Worm (Caenorhabditis elegans): Measurements from ENCODE around the gene K09F6.11.

K09F6.11 gene

DNA sequence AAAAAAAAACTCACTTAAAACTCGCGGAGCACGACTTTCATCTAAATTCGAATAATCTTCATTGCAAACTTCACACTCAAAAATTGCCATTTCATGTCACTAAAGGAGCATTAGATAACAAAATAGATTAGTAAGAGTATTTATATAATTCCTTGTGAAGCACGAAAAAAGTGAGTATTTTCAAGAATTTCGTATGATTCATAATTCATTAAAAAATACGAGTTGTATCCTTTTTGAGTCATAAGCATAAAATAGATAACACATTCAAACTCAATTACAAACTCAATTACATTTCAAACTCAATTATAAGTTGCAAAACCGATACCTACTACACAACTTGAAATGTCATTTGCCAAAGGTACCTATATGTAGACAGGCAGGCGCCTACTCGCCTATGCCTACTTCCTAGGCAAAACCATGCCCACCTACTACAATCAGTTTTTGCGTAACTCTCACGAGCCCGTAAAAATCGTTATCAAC lies 49.1 kb downstream of the K09F6.11 start, which contains the start of the genes ZK1240.8 and ZK1240.1:
ZK1240.8 (minus strand) TSS at position 101 of the 480 bp plus-strand sequence.
ZK1240.1 (plus strand) TSS at position 430 of the 480 bp plus-strand sequence.
- no peak for TF ChIP-seq T26A8.4 (GFP tag; IDR thresholded peaks at IDR 0.05)
- TF ChIP-seq lsy-2 (tag; optimal IDR thresholded peaks at IDR 0.05): no peak
- TF ChIP-seq cey-2 (tag; optimal IDR thresholded peaks at IDR 0.05; ENCODE audit: borderline replicate concordance, insufficient read depth): no peak
- TF ChIP-seq nhr-28 (tag; optimal IDR thresholded peaks at IDR 0.05): peak; percentile 3
- TF ChIP-seq unc-62 (GFP tag; optimal IDR thresholded peaks at IDR 0.05 in 1 of 2): peak in 1 of 2 experiments; percentile 86
- no peak for TF ChIP-seq unc-62 (tag; optimal IDR thresholded peaks at IDR 0.05)
- no peak for TF ChIP-seq ZK337.2 (GFP tag; IDR thresholded peaks at IDR 0.05)
- TF ChIP-seq Y75B8A.6 (GFP tag; IDR thresholded peaks at IDR 0.05): no peak
- no peak for TF ChIP-seq ceh-20 (GFP tag; IDR thresholded peaks at IDR 0.05)
- TF ChIP-seq ztf-11 (tag; optimal IDR thresholded peaks at IDR 0.05): no peak
- no peak for TF ChIP-seq dve-1 (tag; optimal IDR thresholded peaks at IDR 0.05; ENCODE audit: insufficient read depth)
- TF ChIP-seq pqm-1 (tag; optimal IDR thresholded peaks at IDR 0.05): no peak
- TF ChIP-seq ztf-7 (tag; optimal IDR thresholded peaks at IDR 0.05): no peak
- TF ChIP-seq sdz-12 (GFP tag; optimal IDR thresholded peaks at IDR 0.05): no peak
- no peak for TF ChIP-seq F10B5.3 (tag; optimal IDR thresholded peaks at IDR 0.05)
- no peak for TF ChIP-seq nhr-102 (tag; optimal IDR thresholded peaks at IDR 0.05)
- no peak for TF ChIP-seq duxl-1 (tag; optimal IDR thresholded peaks at IDR 0.05; ENCODE audit: poor library complexity)
- TF ChIP-seq madf-5 (GFP tag; IDR thresholded peaks at IDR 0.05): no peak
- no peak for TF ChIP-seq daf-8 (GFP tag; IDR thresholded peaks at IDR 0.05)
